Fruit fly (Drosophila melanogaster) whole organism, pupa: ENCODE results near the gene CG17350.

ENCODE experiments used
- CG10348 ChIP-seq: fragments of 200-800 bp; sonication (Bioruptor generic); IDR thresholded peaks from 2 replicates; pipeline ENCODE4 v1.3.6; 2022; ENCODE audit warnings: missing biosample characterization, missing genetic modification characterization
- CG12605 ChIP-seq: fragments of 200-800 bp; sonication (Bioruptor generic); IDR thresholded peaks from 2 replicates; pipeline ENCODE4 v1.3.6; 2022; ENCODE audit warnings: missing biosample characterization, missing genetic modification characterization
- CG13204 ChIP-seq: fragments of 200-800 bp; sonication (Bioruptor generic); optimal IDR thresholded peaks from 2 replicates; lab custom pipeline; 2018; ENCODE audit warnings: missing biosample characterization, mild to moderate bottlenecking, missing genetic modification characterization, moderate library complexity
- CG14655 ChIP-seq: fragments of 200-800 bp; sonication (Bioruptor generic); optimal IDR thresholded peaks from 3 replicates; lab custom pipeline; 2017; ENCODE audit warnings: mild to moderate bottlenecking, missing biosample characterization, missing genetic modification reagents, missing genetic modification characterization
- CG15710 ChIP-seq: fragments of 200-800 bp; sonication (Bioruptor generic); optimal IDR thresholded peaks from 2 replicates; lab custom pipeline; 2018; ENCODE audit warnings: missing biosample characterization, mild to moderate bottlenecking, missing genetic modification characterization, moderate library complexity
- CG17806 ChIP-seq: fragments of 200-800 bp; sonication (Bioruptor generic); optimal IDR thresholded peaks from 2 replicates; lab custom pipeline; 2018; ENCODE audit warnings: missing biosample characterization, mild to moderate bottlenecking, missing genetic modification characterization, moderate library complexity
- CG32121 ChIP-seq: fragments of 200-800 bp; sonication (Bioruptor generic); IDR thresholded peaks from 2 replicates; pipeline ENCODE4 v1.3.6; 2022; ENCODE audit warnings: missing biosample characterization, missing genetic modification characterization
- CG34367 ChIP-seq: fragments of 200-800 bp; sonication (Bioruptor generic); optimal IDR thresholded peaks from 2 replicates; lab custom pipeline; 2018; ENCODE audit warnings: missing biosample characterization, mild to moderate bottlenecking, missing genetic modification characterization
- CG4496 ChIP-seq: fragments of 200-800 bp; sonication (Bioruptor generic); IDR thresholded peaks from 3 replicates; pipeline ENCODE4 v1.3.6; 2022; ENCODE audit warnings: missing biosample characterization, missing genetic modification characterization
- CG8159 ChIP-seq: fragments of 200-800 bp; sonication (Bioruptor generic); optimal IDR thresholded peaks from 3 replicates; lab custom pipeline; 2018; ENCODE audit warnings: missing biosample characterization, mild to moderate bottlenecking, missing genetic modification characterization, moderate library complexity
- CG8301 ChIP-seq: fragments of 200-800 bp; sonication (Bioruptor generic); optimal IDR thresholded peaks from 2 replicates; lab custom pipeline; 2018; ENCODE audit warnings: missing biosample characterization, mild to moderate bottlenecking, missing genetic modification characterization
- CG9948 ChIP-seq: fragments of 200-800 bp; sonication (Bioruptor generic); optimal IDR thresholded peaks from 2 replicates; lab custom pipeline; 2018; ENCODE audit warnings: missing biosample characterization, mild to moderate bottlenecking, missing genetic modification characterization, moderate library complexity
- D1 ChIP-seq: fragments of 200-800 bp; sonication (Bioruptor generic); optimal IDR thresholded peaks from 2 replicates; lab custom pipeline; 2018; ENCODE audit warnings: missing biosample characterization, mild to moderate bottlenecking, missing genetic modification characterization, moderate library complexity
- EcR ChIP-seq: fragments of 200-800 bp; sonication (Bioruptor generic); optimal IDR thresholded peaks from 3 replicates; lab custom pipeline; 2019; ENCODE audit warnings: missing biosample characterization, missing genetic modification characterization, mild to moderate bottlenecking, moderate library complexity, missing genetic modification reagents
- Ets98B ChIP-seq: fragments of 200-800 bp; sonication (Bioruptor generic); IDR thresholded peaks from 2 replicates; pipeline ENCODE4 v1.3.6; 2022; ENCODE audit warnings: missing biosample characterization, missing genetic modification characterization
- Pif1A ChIP-seq: fragments of 200-800 bp; sonication (Bioruptor generic); optimal IDR thresholded peaks from 3 replicates; lab custom pipeline; 2016; ENCODE audit warnings: missing biosample characterization, missing genetic modification characterization
- Pif1B ChIP-seq: fragments of 200-800 bp; sonication (Bioruptor generic); optimal IDR thresholded peaks from 3 replicates; lab custom pipeline; 2016; ENCODE audit warnings: missing biosample characterization, missing genetic modification characterization
- Snoo ChIP-seq: fragments of 200-800 bp; sonication (Bioruptor generic); optimal IDR thresholded peaks from 3 replicates; lab custom pipeline; 2017; ENCODE audit warnings: missing biosample characterization, mild to moderate bottlenecking, missing genetic modification characterization, inconsistent platforms
- fd96Ca ChIP-seq: fragments of 200-800 bp; sonication (Bioruptor generic); IDR thresholded peaks from 3 replicates; pipeline ENCODE4 v1.3.6; 2022; ENCODE audit warnings: missing biosample characterization, missing genetic modification characterization
- gl ChIP-seq: fragments of 200-800 bp; sonication (Bioruptor generic); optimal IDR thresholded peaks from 2 replicates; lab custom pipeline; 2018; ENCODE audit warnings: missing biosample characterization, mild to moderate bottlenecking, missing genetic modification characterization
- rn ChIP-seq: fragments of 200-800 bp; sonication (Bioruptor generic); IDR thresholded peaks from 2 replicates; pipeline ENCODE4 v1.3.6; 2022; ENCODE audit warnings: missing biosample characterization, missing genetic modification characterization

Gene CG17350

dm6 chr2L:19398317-19399234, 17.8 kb downstream of the CG17350 start, which contains the start of gene CG17544:
Gene CG17544, minus strand, starts transcription at chr2L:19398493.
- TF ChIP-seq Ets98B (GFP tag; lab: Robert Waterston, UW) (peak; percentile 46), CG14655 (GFP tag; lab: Kevin White, UChicago) (peak; percentile 88), CG13204 (GFP tag; lab: Kevin White, UChicago) (peak; percentile 71), Pif1B (GFP tag; lab: Kevin White, UChicago) (no peak), CG4496 (GFP tag; lab: Robert Waterston, UW) (peak; percentile 56; the same call in 2 of the 3 replicates), CG8301 (tag; lab: Kevin White, UChicago) (peak; percentile 51), Pif1A (GFP tag; lab: Kevin White, UChicago) (peak; percentile 41), rn (GFP tag; lab: Robert Waterston, UW) (no peak; the same call in 1 of the 2 replicates), CG9948 (tag; lab: Kevin White, UChicago) (peak; percentile 84), CG15710 (peak; percentile 83), EcR (GFP tag; lab: Kevin White, UChicago) (no peak), CG34367 (tag; lab: Kevin White, UChicago) (peak; percentile 63), CG12605 (GFP tag; lab: Robert Waterston, UW) (peak; percentile 76), CG8159 (tag; lab: Kevin White, UChicago) (peak; percentile 85), CG17806 (tag; lab: Kevin White, UChicago) (peak; percentile 77), fd96Ca (peak; percentile 66), Snoo (peak; percentile 83), CG32121 (GFP tag; lab: Robert Waterston, UW) (peak; percentile 49; the same call in 1 of the 2 replicates), gl (tag; lab: Kevin White, UChicago) (no peak)
- TF ChIP-seq, all 21 proteins: peak for 15

dm6 chr2L:19401914-19402313, 21.2 kb downstream of the CG17350 start:
- no peak for TF ChIP-seq CG17806 (tag; lab: Kevin White, UChicago)
- no peak for TF ChIP-seq Ets98B (GFP tag; lab: Robert Waterston, UW)
- no peak for TF ChIP-seq CG8301 (tag; lab: Kevin White, UChicago)
- TF ChIP-seq CG10348 (GFP tag; lab: Robert Waterston, UW): no peak
- no peak for TF ChIP-seq EcR (GFP tag; lab: Kevin White, UChicago)
- TF ChIP-seq Pif1B (GFP tag; lab: Kevin White, UChicago): no peak
- no peak for TF ChIP-seq D1 (tag; lab: Kevin White, UChicago)
- TF ChIP-seq Pif1A (GFP tag; lab: Kevin White, UChicago): no peak
- no peak for TF ChIP-seq gl (tag; lab: Kevin White, UChicago)
- TF ChIP-seq fd96Ca: no peak
- no peak for TF ChIP-seq CG12605 (GFP tag; lab: Robert Waterston, UW)
- TF ChIP-seq CG8159 (tag; lab: Kevin White, UChicago): no peak
- no peak for TF ChIP-seq Snoo
- no peak for TF ChIP-seq CG14655 (GFP tag; lab: Kevin White, UChicago)
- TF ChIP-seq, all 21 proteins: peak for 0

- no peak for TF ChIP-seq CG10348 (GFP tag; lab: Robert Waterston, UW)
- TF ChIP-seq CG9948 (tag; lab: Kevin White, UChicago): no peak
- no peak for TF ChIP-seq CG13204 (GFP tag; lab: Kevin White, UChicago)
- no peak for TF ChIP-seq CG17806 (tag; lab: Kevin White, UChicago)
- no peak for TF ChIP-seq CG14655 (GFP tag; lab: Kevin White, UChicago)
- TF ChIP-seq rn (GFP tag; lab: Robert Waterston, UW): no peak
- TF ChIP-seq CG12605 (GFP tag; lab: Robert Waterston, UW): no peak
- no peak for TF ChIP-seq CG8301 (tag; lab: Kevin White, UChicago)
- no peak for TF ChIP-seq fd96Ca
- TF ChIP-seq Ets98B (GFP tag; lab: Robert Waterston, UW): no peak
- no peak for TF ChIP-seq CG34367 (tag; lab: Kevin White, UChicago)
- no peak for TF ChIP-seq Pif1B (GFP tag; lab: Kevin White, UChicago)
- TF ChIP-seq CG32121 (GFP tag; lab: Robert Waterston, UW): no peak
- no peak for TF ChIP-seq Snoo
- no peak for TF ChIP-seq CG15710
- TF ChIP-seq EcR (GFP tag; lab: Kevin White, UChicago): no peak
Observed at dm6 chr2L:19402667-19403066, 21.9 kb downstream of the CG17350 start.

- TF ChIP-seq CG12605 (GFP tag; lab: Robert Waterston, UW) (no peak), Pif1B (GFP tag; lab: Kevin White, UChicago) (no peak), CG13204 (GFP tag; lab: Kevin White, UChicago) (no peak), CG32121 (GFP tag; lab: Robert Waterston, UW) (peak; percentile 17; the same call in 1 of the 2 replicates), CG14655 (GFP tag; lab: Kevin White, UChicago) (no peak), Snoo (no peak), CG17806 (tag; lab: Kevin White, UChicago) (no peak), CG4496 (GFP tag; lab: Robert Waterston, UW) (no peak)
Observed at dm6 chr2L:19403398-19403797, 22.7 kb downstream of the CG17350 start.

dm6 chr2L:19404804-19405203, 24.1 kb downstream of the CG17350 start:
- TF ChIP-seq CG32121 (GFP tag; lab: Robert Waterston, UW) (0 out of 2 replicates have a peak, but pooled peaks have one; percentile 39), CG9948 (tag; lab: Kevin White, UChicago) (no peak), CG15710 (no peak), CG8159 (tag; lab: Kevin White, UChicago) (no peak), fd96Ca (no peak), CG14655 (GFP tag; lab: Kevin White, UChicago) (no peak), Snoo (no peak)
